Worm (Caenorhabditis elegans) whole organism, L4 larva: ENCODE measurements around the gene F37A4.1.

Source experiments
- pha-4 ChIP-seq, 2 experiments: fragments of 150-350 bp in 1 of 2; fragments of 200-800 bp in 1 of 2; sonication (Bioruptor generic) in 1 of 2; IDR thresholded peaks in 1 of 2; optimal IDR thresholded peaks in 1 of 2; 2 replicates each; pipeline versions ENCODE4 v1.3.6 to Lab custom; 2014 to 2022; ENCODE audit warnings: missing genetic modification characterization in 2 of 2, missing genetic modification reagents in 2 of 2, missing biosample characterization in 1 of 2, missing compliant biosample characterization in 1 of 2
- saeg-2 ChIP-seq: fragments of 200-800 bp; sonication (Bioruptor generic); IDR thresholded peaks from 2 replicates; pipeline ENCODE4 v1.3.6; 2022; ENCODE audit warnings: missing genetic modification reagents, missing genetic modification characterization, missing compliant biosample characterization
- zag-1 ChIP-seq: fragments of 150-350 bp; optimal IDR thresholded peaks from 2 replicates; lab custom pipeline; 2014; ENCODE audit warnings: missing biosample characterization, missing genetic modification characterization

DNA sequence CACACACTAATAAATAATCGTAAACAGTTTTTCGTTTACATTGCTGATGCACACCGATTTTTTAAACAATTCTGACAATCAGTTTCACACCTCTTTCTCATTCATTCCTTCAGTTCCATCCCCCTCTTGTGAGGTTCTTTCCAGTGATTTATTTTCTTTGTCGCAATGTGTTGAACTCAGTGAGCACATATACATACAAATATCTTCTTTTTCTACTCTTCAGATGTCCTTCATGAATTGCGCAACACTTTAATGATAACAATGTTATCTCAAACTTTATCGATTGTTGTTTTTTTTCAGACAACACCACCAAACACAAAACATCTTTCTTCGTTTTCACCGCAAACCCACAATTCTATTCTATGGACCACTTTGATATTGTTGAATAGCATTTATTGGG lies 22.8 kb downstream of the F37A4.1 start, which contains the start of gene dig-1:
- TF ChIP-seq pha-4 (GFP tag; IDR thresholded peaks at IDR 0.05; lab: Robert Waterston, UW) = no peak
- no peak for TF ChIP-seq pha-4 (tag; optimal IDR thresholded peaks at IDR 0.05; lab: Kevin White, UChicago)
- TF ChIP-seq saeg-2 (GFP tag; lab: Robert Waterston, UW) = no peak
- no peak for TF ChIP-seq zag-1 (tag; lab: Kevin White, UChicago)
